Fruit fly (Drosophila melanogaster) whole organism, wandering third instar larva: ENCODE measurements around the gene mei-P26.

Experiments
- Abd-B ChIP-seq: fragments of >200 bp; optimal IDR thresholded peaks from 2 replicates; lab custom pipeline; 2017; ENCODE audit warnings: missing biosample characterization, missing genetic modification characterization
- CG32264 ChIP-seq: fragments of 200-800 bp; sonication (Bioruptor generic); optimal IDR thresholded peaks from 2 replicates; lab custom pipeline; 2016; ENCODE audit warnings: missing biosample characterization, missing genetic modification characterization
- CG9705 ChIP-seq: fragments of 200-800 bp; sonication (Bioruptor generic); optimal IDR thresholded peaks from 2 replicates; lab custom pipeline; 2018; ENCODE audit warnings: missing biosample characterization, mild to moderate bottlenecking, missing genetic modification characterization
- CrebA ChIP-seq: fragments of 200-800 bp; sonication (Bioruptor generic); optimal IDR thresholded peaks from 2 replicates; lab custom pipeline; 2016; ENCODE audit warnings: missing biosample characterization, mild to moderate bottlenecking, missing genetic modification characterization, borderline replicate concordance
- Dfd ChIP-seq: fragments of >200 bp; optimal IDR thresholded peaks from 2 replicates; lab custom pipeline; 2017; ENCODE audit warnings: missing biosample characterization, missing genetic modification characterization
- Dif ChIP-seq: fragments of 200-275, 200-300 bp; sonication (Bioruptor generic); optimal IDR thresholded peaks from 2 replicates; lab custom pipeline; 2018; ENCODE audit warnings: missing biosample characterization, missing genetic modification characterization; ENCODE audit not compliant: partially characterized antibody
- GATAd ChIP-seq: sonication (Bioruptor generic); optimal IDR thresholded peaks from 2 replicates; lab custom pipeline; 2016; ENCODE audit warnings: missing biosample characterization, missing genetic modification characterization
- HLH106 ChIP-seq: fragments of 200-800 bp; optimal IDR thresholded peaks from 3 replicates; lab custom pipeline; 2019; ENCODE audit warnings: missing biosample characterization, mild to moderate bottlenecking, missing genetic modification characterization, moderate library complexity
- Hnf4 ChIP-seq: fragments of 200-800 bp; sonication (Bioruptor generic); optimal IDR thresholded peaks from 2 replicates; lab custom pipeline; 2016; ENCODE audit warnings: missing biosample characterization, mild to moderate bottlenecking, missing genetic modification characterization
- Hr78 ChIP-seq: fragments of >200 bp; optimal IDR thresholded peaks from 2 replicates; lab custom pipeline; 2017; ENCODE audit warnings: missing biosample characterization, missing genetic modification characterization
- Hr83 ChIP-seq: fragments of 200-300 bp; sonication (Bioruptor generic); optimal IDR thresholded peaks from 2 replicates; lab custom pipeline; 2016; ENCODE audit warnings: missing biosample characterization, mild to moderate bottlenecking, missing genetic modification characterization, moderate library complexity; ENCODE audit not compliant: poor library complexity, severe bottlenecking
- Jra ChIP-seq: sonication (Bioruptor generic); optimal IDR thresholded peaks from 2 replicates; lab custom pipeline; 2016; ENCODE audit warnings: missing biosample characterization, missing genetic modification characterization
- Mio ChIP-seq: sonication (Bioruptor generic); optimal IDR thresholded peaks from 2 replicates; lab custom pipeline; 2016; ENCODE audit warnings: missing biosample characterization, missing genetic modification characterization
- Myc ChIP-seq: fragments of >200 bp; optimal IDR thresholded peaks from 2 replicates; lab custom pipeline; 2017
- N ChIP-seq: fragments of >200 bp; optimal IDR thresholded peaks from 2 replicates; lab custom pipeline; 2018; ENCODE audit warnings: missing biosample characterization, missing external identifiers, missing genetic modification characterization
- OdsH ChIP-seq: fragments of 200-800 bp; sonication (Bioruptor generic); optimal IDR thresholded peaks from 2 replicates; lab custom pipeline; 2016; ENCODE audit warnings: missing biosample characterization, mild to moderate bottlenecking, missing genetic modification characterization
- Rel ChIP-seq, 2 experiments: fragments of 200-800 bp; sonication (Bioruptor generic) in 1 of 2; optimal IDR thresholded peaks; 2 replicates in 1 of 2; 3 replicates in 1 of 2; lab custom pipeline; 2016 to 2019; ENCODE audit warnings: mild to moderate bottlenecking in 2 of 2, missing biosample characterization in 2 of 2, missing genetic modification characterization in 2 of 2, moderate library complexity in 1 of 2
- Sp1 ChIP-seq: fragments of 200-800 bp; sonication (Bioruptor generic); optimal IDR thresholded peaks from 3 replicates; lab custom pipeline; 2019; ENCODE audit warnings: missing biosample characterization, mild to moderate bottlenecking, missing genetic modification characterization, moderate library complexity
- Vsx2 ChIP-seq: fragments of 200-300, 225-300 bp; sonication (Bioruptor generic); optimal IDR thresholded peaks from 2 replicates; lab custom pipeline; 2018; ENCODE audit warnings: missing biosample characterization, missing genetic modification characterization; ENCODE audit not compliant: partially characterized antibody
- br ChIP-seq: fragments of 200-800 bp; sonication (Bioruptor generic); optimal IDR thresholded peaks from 2 replicates; lab custom pipeline; 2016; ENCODE audit warnings: missing biosample characterization, missing genetic modification characterization
- brk ChIP-seq: fragments of 200-800 bp; sonication (Bioruptor generic); optimal IDR thresholded peaks from 2 replicates; lab custom pipeline; 2016; ENCODE audit warnings: missing biosample characterization, mild to moderate bottlenecking, missing genetic modification characterization
- dl ChIP-seq, 2 experiments: fragments of 175-275, 200-275 bp in 1 of 2; fragments of 200-275 bp in 1 of 2; sonication (Bioruptor generic); optimal IDR thresholded peaks; lab custom pipeline; 2018; ENCODE audit warnings: mild to moderate bottlenecking in 2 of 2, missing biosample characterization in 2 of 2, missing genetic modification characterization in 2 of 2, moderate library complexity in 2 of 2; ENCODE audit not compliant: partially characterized antibody in 2 of 2, insufficient read depth in 1 of 2
- dmrt93B ChIP-seq: fragments of 200-800 bp; sonication (Bioruptor generic); optimal IDR thresholded peaks from 2 replicates; lab custom pipeline; 2018; ENCODE audit warnings: missing biosample characterization, mild to moderate bottlenecking, missing genetic modification characterization
- dsf ChIP-seq: sonication (Bioruptor generic); optimal IDR thresholded peaks from 2 replicates; lab custom pipeline; 2016; ENCODE audit warnings: missing biosample characterization, missing genetic modification characterization, borderline replicate concordance
- ey ChIP-seq: fragments of 200-800 bp; sonication (Bioruptor generic); optimal IDR thresholded peaks from 2 replicates; lab custom pipeline; 2016; ENCODE audit warnings: missing biosample characterization, missing genetic modification characterization
- foxo ChIP-seq, 2 experiments: fragments of 200-800 bp; sonication (Bioruptor generic); optimal IDR thresholded peaks; 2 replicates in 1 of 2; 3 replicates in 1 of 2; lab custom pipeline; 2016 to 2017; ENCODE audit warnings: missing biosample characterization in 2 of 2, missing genetic modification characterization in 2 of 2
- fru ChIP-seq: fragments of 200-800 bp; sonication (Bioruptor generic); optimal IDR thresholded peaks from 3 replicates; lab custom pipeline; 2016; ENCODE audit warnings: missing biosample characterization, mild to moderate bottlenecking, missing genetic modification characterization
- h ChIP-seq: fragments of 200-800 bp; sonication (Bioruptor generic); optimal IDR thresholded peaks from 3 replicates; lab custom pipeline; 2016; ENCODE audit warnings: missing biosample characterization, mild to moderate bottlenecking, missing genetic modification characterization
- jim ChIP-seq: fragments of 175-275, 200-325 bp; sonication (Bioruptor generic); optimal IDR thresholded peaks from 2 replicates; lab custom pipeline; 2016; ENCODE audit warnings: missing biosample characterization, mild to moderate bottlenecking, missing genetic modification characterization
- lola ChIP-seq: fragments of >200 bp; optimal IDR thresholded peaks from 2 replicates; lab custom pipeline; 2017; ENCODE audit warnings: missing biosample characterization, missing genetic modification characterization
- pan ChIP-seq: fragments of >200 bp; optimal IDR thresholded peaks from 2 replicates; lab custom pipeline; 2017
- psq ChIP-seq: fragments of 200-800 bp; sonication (Bioruptor generic); optimal IDR thresholded peaks from 3 replicates; lab custom pipeline; 2017; ENCODE audit warnings: missing biosample characterization, mild to moderate bottlenecking, missing genetic modification characterization, moderate library complexity
- rgr ChIP-seq: fragments of 200-800 bp; sonication (Bioruptor generic); optimal IDR thresholded peaks from 3 replicates; lab custom pipeline; 2016; ENCODE audit warnings: missing biosample characterization, mild to moderate bottlenecking, missing genetic modification characterization
- sage ChIP-seq: fragments of 200-800 bp; sonication (Bioruptor generic); optimal IDR thresholded peaks from 2 replicates; lab custom pipeline; 2016; ENCODE audit warnings: missing biosample characterization, mild to moderate bottlenecking, missing genetic modification characterization
- sv ChIP-seq: fragments of 200-800 bp; sonication (Bioruptor generic); optimal IDR thresholded peaks from 3 replicates; lab custom pipeline; 2016; ENCODE audit warnings: missing biosample characterization, missing genetic modification characterization
- tai ChIP-seq: sonication (Bioruptor generic); optimal IDR thresholded peaks from 2 replicates; lab custom pipeline; 2016; ENCODE audit warnings: missing biosample characterization, missing genetic modification characterization
- usp ChIP-seq: fragments of >200 bp; optimal IDR thresholded peaks from 2 replicates; lab custom pipeline; 2017; ENCODE audit warnings: missing biosample characterization, missing genetic modification characterization
- woc ChIP-seq: sonication (Bioruptor generic); optimal IDR thresholded peaks from 2 replicates; lab custom pipeline; 2016; ENCODE audit warnings: missing biosample characterization, mild to moderate bottlenecking, missing genetic modification characterization

The mei-P26 gene

DNA sequence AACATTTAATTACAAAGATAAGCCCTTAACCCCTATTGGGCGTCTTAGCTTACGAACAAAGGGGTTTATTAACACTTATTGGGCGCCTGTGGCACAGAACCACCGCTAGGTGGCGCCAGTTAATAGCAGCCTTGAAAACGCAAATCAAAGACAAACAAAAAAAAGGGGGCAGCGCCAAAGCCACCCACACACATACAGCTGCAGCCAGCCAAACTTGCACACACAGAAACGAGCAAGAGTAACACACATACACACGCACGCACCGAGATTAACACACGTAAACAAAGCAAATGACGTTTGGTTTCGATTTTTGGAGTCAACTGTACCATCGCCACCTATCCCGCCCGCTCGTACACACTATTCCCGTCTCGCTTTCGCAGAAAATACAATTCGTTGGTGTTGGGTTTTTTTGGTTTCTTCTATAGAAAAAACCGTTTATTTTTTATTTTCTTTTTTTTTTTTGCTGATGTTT is 10.9 kb upstream of the mei-P26 start:
- no peak for TF ChIP-seq tai (GFP tag; lab: Kevin White, UChicago)
- TF ChIP-seq psq (GFP tag; lab: Kevin White, UChicago) = peak; percentile 41
- TF ChIP-seq GATAd = no peak
- TF ChIP-seq Jra = peak; percentile 47
- TF ChIP-seq Abd-B (GFP tag; lab: Kevin White, UChicago) = no peak
- TF ChIP-seq br = no peak
- TF ChIP-seq OdsH (GFP tag; lab: Kevin White, UChicago) = no peak
- TF ChIP-seq CrebA = no peak
- peak; percentile 48 for TF ChIP-seq woc (GFP tag; lab: Kevin White, UChicago)
- TF ChIP-seq sage (GFP tag; lab: Kevin White, UChicago) = no peak
- no peak for TF ChIP-seq Myc (lab: Kevin White, UChicago)
- TF ChIP-seq Hr83 (GFP tag; lab: Kevin White, UChicago) = peak; percentile 84
- TF ChIP-seq Mio = no peak
- TF ChIP-seq Hnf4 (GFP tag; lab: Kevin White, UChicago) = no peak
- TF ChIP-seq dl (GFP tag; optimal IDR thresholded peaks at IDR 0.05; lab: Kevin White, UChicago; ENCODE audit: insufficient read depth in 1 of 2, partially characterized antibody in 2 of 2) = peak in 1 of 2 experiments; percentile 41
- peak; percentile 61 for TF ChIP-seq h (GFP tag; lab: Kevin White, UChicago)
- TF ChIP-seq ey (GFP tag; lab: Kevin White, UChicago) = peak; percentile 9
- TF ChIP-seq rgr (GFP tag; lab: Kevin White, UChicago) = peak; percentile 52
- TF ChIP-seq Hr78 = no peak
- no peak for TF ChIP-seq CG32264 (GFP tag; lab: Kevin White, UChicago)
- TF ChIP-seq Dfd (GFP tag; lab: Kevin White, UChicago) = no peak
- TF ChIP-seq dsf (GFP tag; lab: Kevin White, UChicago) = no peak
- TF ChIP-seq N (GFP tag; lab: Kevin White, UChicago) = peak; percentile 65
- TF ChIP-seq brk (GFP tag; lab: Kevin White, UChicago) = no peak
- TF ChIP-seq foxo (GFP tag; optimal IDR thresholded peaks at IDR 0.05; lab: Kevin White, UChicago) = peak in 1 of 2 experiments; percentile 54
- TF ChIP-seq fru (GFP tag; lab: Kevin White, UChicago) = peak; percentile 65
- TF ChIP-seq jim (GFP tag; lab: Kevin White, UChicago) = peak; percentile 88
- no peak for TF ChIP-seq dmrt93B
- peak; percentile 42 for TF ChIP-seq Rel (GFP tag; optimal IDR thresholded peaks at IDR 0.05; lab: Kevin White, UChicago)
- TF ChIP-seq Rel (tag; optimal IDR thresholded peaks at IDR 0.05; lab: Kevin White, UChicago) = peak; percentile 69
- no peak for TF ChIP-seq pan
- no peak for TF ChIP-seq Vsx2 (GFP tag; lab: Kevin White, UChicago)
- TF ChIP-seq HLH106 = peak; percentile 42
- TF ChIP-seq Sp1 (GFP tag; lab: Kevin White, UChicago) = peak; percentile 51
- peak; percentile 24 for TF ChIP-seq sv
- no peak for TF ChIP-seq lola
- no peak for TF ChIP-seq usp
- TF ChIP-seq Dif (GFP tag; lab: Kevin White, UChicago) = no peak
- no peak for TF ChIP-seq CG9705 (GFP tag; lab: Kevin White, UChicago)

DNA sequence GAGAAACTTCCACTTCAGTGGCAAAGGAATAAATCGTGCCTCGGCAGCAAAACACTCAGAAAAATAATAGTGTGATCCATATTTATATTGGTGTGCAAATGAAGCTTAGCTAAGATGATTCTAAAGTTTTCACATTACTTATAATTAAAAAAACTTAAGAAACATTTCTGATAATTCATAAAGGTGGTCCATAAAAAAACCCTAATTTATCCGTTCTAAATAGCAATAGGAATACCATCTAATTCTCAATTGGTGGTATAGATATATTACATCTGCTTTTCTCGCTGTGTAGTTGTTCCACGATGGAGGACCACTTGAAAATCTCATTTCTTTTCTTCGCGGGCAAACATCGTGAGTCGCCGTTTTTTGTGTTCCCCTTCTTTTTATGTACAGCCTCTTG is 7.9 kb upstream of the mei-P26 start:
- TF ChIP-seq woc (GFP tag; lab: Kevin White, UChicago) (peak; percentile 41), Dfd (GFP tag; lab: Kevin White, UChicago) (no peak), OdsH (GFP tag; lab: Kevin White, UChicago) (peak; percentile 33), Myc (lab: Kevin White, UChicago) (no peak), dl (GFP tag; optimal IDR thresholded peaks at IDR 0.05; lab: Kevin White, UChicago; ENCODE audit: insufficient read depth in 1 of 2, partially characterized antibody in 2 of 2) (no peak), HLH106 (peak; percentile 65), Hr78 (no peak), Rel (GFP tag; optimal IDR thresholded peaks at IDR 0.05; lab: Kevin White, UChicago) (no peak), Rel (tag; optimal IDR thresholded peaks at IDR 0.05; lab: Kevin White, UChicago) (no peak), dsf (GFP tag; lab: Kevin White, UChicago) (peak; percentile 16), Vsx2 (GFP tag; lab: Kevin White, UChicago) (no peak), fru (GFP tag; lab: Kevin White, UChicago) (peak; percentile 70), pan (no peak), lola (no peak), sv (peak; percentile 14), Dif (GFP tag; lab: Kevin White, UChicago) (no peak), CrebA (no peak), N (GFP tag; lab: Kevin White, UChicago) (no peak), Jra (no peak), rgr (GFP tag; lab: Kevin White, UChicago) (peak; percentile 57), foxo (GFP tag; optimal IDR thresholded peaks at IDR 0.05; lab: Kevin White, UChicago) (peak in 1 of 2 experiments; percentile 65), Abd-B (GFP tag; lab: Kevin White, UChicago) (no peak), CG9705 (GFP tag; lab: Kevin White, UChicago) (peak; percentile 40), Mio (no peak), Hnf4 (GFP tag; lab: Kevin White, UChicago) (peak; percentile 53), dmrt93B (peak; percentile 56), psq (GFP tag; lab: Kevin White, UChicago) (no peak), jim (GFP tag; lab: Kevin White, UChicago) (no peak), Hr83 (GFP tag; lab: Kevin White, UChicago) (no peak), brk (GFP tag; lab: Kevin White, UChicago) (no peak), ey (GFP tag; lab: Kevin White, UChicago) (peak; percentile 64), GATAd (no peak), tai (GFP tag; lab: Kevin White, UChicago) (no peak), usp (no peak), Sp1 (GFP tag; lab: Kevin White, UChicago) (peak; percentile 77), CG32264 (GFP tag; lab: Kevin White, UChicago) (no peak), br (peak; percentile 57), h (GFP tag; lab: Kevin White, UChicago) (peak; percentile 67), sage (GFP tag; lab: Kevin White, UChicago) (peak; percentile 40)
